Worm (Caenorhabditis elegans) whole organism, young adult: ENCODE measurements around the gene twk-44.
A peak's percentile ranks its signal among the peaks of the same experiment; 100 is the strongest.

Experiments used
- B0019.2 ChIP-seq: fragments of 200-800 bp; sonication (Bioruptor generic); conservative IDR thresholded peaks from 2 replicates; pipeline ENCODE4 v1.3.6; 2022; ENCODE audit warnings: missing genetic modification reagents, missing genetic modification characterization, missing compliant biosample characterization
- B0336.3 ChIP-seq: fragments of 200-800 bp; sonication (Bioruptor generic); IDR thresholded peaks from 2 replicates; pipeline ENCODE4 v1.3.6; 2022; ENCODE audit warnings: missing genetic modification characterization, missing compliant biosample characterization
- F33H1.4 ChIP-seq: fragments of 200-800 bp; sonication (Bioruptor generic); IDR thresholded peaks from 2 replicates; pipeline ENCODE4 v1.3.6; 2022; ENCODE audit warnings: missing genetic modification reagents, missing genetic modification characterization, missing compliant biosample characterization
- F49E8.2 ChIP-seq: sonication (generic microtip); optimal IDR thresholded peaks from 3 replicates; lab custom pipeline; 2017; ENCODE audit warnings: missing genetic modification characterization, mild to moderate bottlenecking, missing compliant biosample characterization, antibody characterized with exemption, moderate library complexity; ENCODE audit not compliant: insufficient read depth
- F55B11.4 ChIP-seq: sonication (generic microtip); optimal IDR thresholded peaks from 2 replicates; lab custom pipeline; 2016; ENCODE audit warnings: missing compliant biosample characterization, missing genetic modification characterization, borderline replicate concordance; ENCODE audit not compliant: insufficient read depth
- K11D2.4 ChIP-seq: fragments of 200-800 bp; sonication (Bioruptor generic); IDR thresholded peaks from 2 replicates; pipeline ENCODE4 v1.3.6; 2022; ENCODE audit warnings: missing genetic modification reagents, missing genetic modification characterization, missing compliant biosample characterization
- Y53G8AR.9 ChIP-seq: fragments of 200-800 bp; sonication (Bioruptor generic); conservative IDR thresholded peaks from 2 replicates; pipeline ENCODE4 v1.3.6; 2022; ENCODE audit warnings: missing genetic modification reagents, missing genetic modification characterization, missing compliant biosample characterization
- Y67H2A.10 ChIP-seq: fragments of 200-800 bp; sonication (Bioruptor generic); conservative IDR thresholded peaks from 2 replicates; pipeline ENCODE4 v1.3.6; 2022; ENCODE audit warnings: missing genetic modification reagents, missing genetic modification characterization, missing compliant biosample characterization
- aptf-2 ChIP-seq: fragments of 200-800 bp; sonication (Bioruptor generic); conservative IDR thresholded peaks from 2 replicates; pipeline ENCODE4 v1.3.6; 2022; ENCODE audit warnings: missing genetic modification reagents, missing genetic modification characterization, missing compliant biosample characterization
- attf-3 ChIP-seq: fragments of 200-800 bp; sonication (Bioruptor generic); conservative IDR thresholded peaks from 2 replicates; pipeline ENCODE4 v1.3.6; 2022; ENCODE audit warnings: missing genetic modification reagents, missing genetic modification characterization, missing compliant biosample characterization
- attf-5 ChIP-seq: fragments of 200-800 bp; sonication (Bioruptor generic); optimal IDR thresholded peaks from 2 replicates; lab custom pipeline; 2018; ENCODE audit warnings: mild to moderate bottlenecking, missing genetic modification characterization, missing compliant biosample characterization
- ccch-3 ChIP-seq: fragments of 200-800 bp; sonication (Bioruptor generic); optimal IDR thresholded peaks from 2 replicates; lab custom pipeline; 2018; ENCODE audit warnings: mild to moderate bottlenecking, missing genetic modification characterization, missing compliant biosample characterization
- cebp-2 ChIP-seq: fragments of 200-800 bp; sonication (Bioruptor generic); IDR thresholded peaks from 2 replicates; pipeline ENCODE4 v1.3.6; 2022; ENCODE audit warnings: missing genetic modification characterization, missing compliant biosample characterization
- ceh-40 ChIP-seq: fragments of 200-800 bp; sonication (Bioruptor generic); IDR thresholded peaks from 2 replicates; pipeline ENCODE4 v1.3.6; 2022; ENCODE audit warnings: missing genetic modification characterization, missing compliant biosample characterization
- ceh-79 ChIP-seq: sonication (generic microtip); optimal IDR thresholded peaks from 2 replicates; lab custom pipeline; 2017; ENCODE audit warnings: mild to moderate bottlenecking, missing genetic modification characterization, missing compliant biosample characterization
- chd-7 ChIP-seq: sonication (generic microtip); optimal IDR thresholded peaks from 2 replicates; lab custom pipeline; 2016; ENCODE audit warnings: mild to moderate bottlenecking, missing genetic modification characterization, moderate library complexity, missing compliant biosample characterization
- die-1 ChIP-seq: sonication (generic microtip); optimal IDR thresholded peaks from 2 replicates; lab custom pipeline; 2016; ENCODE audit warnings: missing genotype, mild to moderate bottlenecking, missing genetic modification characterization, missing compliant biosample characterization
- egrh-3 ChIP-seq: fragments of 200-800 bp; sonication (Bioruptor generic); IDR thresholded peaks from 2 replicates; pipeline ENCODE4 v1.3.6; 2022; ENCODE audit warnings: missing genetic modification reagents, missing genetic modification characterization, missing compliant biosample characterization
- hrde-1 ChIP-seq: sonication (generic microtip); optimal IDR thresholded peaks from 2 replicates; lab custom pipeline; 2016; ENCODE audit warnings: missing genetic modification characterization, mild to moderate bottlenecking, missing compliant biosample characterization, moderate library complexity, missing genotype, missing genetic modification reagents, borderline replicate concordance
- hsf-1 ChIP-seq: fragments of 200-800 bp; sonication (Bioruptor generic); IDR thresholded peaks from 2 replicates; pipeline ENCODE4 v1.3.6; 2022; ENCODE audit warnings: missing genetic modification reagents, missing genetic modification characterization, missing compliant biosample characterization
- let-526 ChIP-seq: fragments of 200-800 bp; sonication (Bioruptor generic); IDR thresholded peaks from 2 replicates; pipeline ENCODE4 v1.3.6; 2022; ENCODE audit warnings: missing genetic modification reagents, missing genetic modification characterization, missing compliant biosample characterization
- lir-1 ChIP-seq: fragments of 200-800 bp; sonication (Bioruptor generic); conservative IDR thresholded peaks from 2 replicates; pipeline ENCODE4 v1.3.6; 2022; ENCODE audit warnings: missing genetic modification reagents, missing genetic modification characterization, missing compliant biosample characterization
- lsl-1 ChIP-seq: fragments of 200-800 bp; sonication (Bioruptor generic); optimal IDR thresholded peaks from 2 replicates; lab custom pipeline; 2018; ENCODE audit warnings: mild to moderate bottlenecking, missing genetic modification characterization, moderate library complexity, missing compliant biosample characterization
- lsy-27 ChIP-seq: sonication (generic microtip); optimal IDR thresholded peaks from 2 replicates; lab custom pipeline; 2017; ENCODE audit warnings: missing genetic modification characterization, mild to moderate bottlenecking, missing compliant biosample characterization, antibody characterized with exemption, missing genotype, borderline replicate concordance; ENCODE audit not compliant: insufficient read depth
- madf-8 ChIP-seq: fragments of 200-800 bp; sonication (Bioruptor generic); conservative IDR thresholded peaks from 2 replicates; pipeline ENCODE4 v1.3.6; 2022; ENCODE audit warnings: missing genetic modification reagents, missing genetic modification characterization, missing compliant biosample characterization
- mcd-1 ChIP-seq: fragments of 200-800 bp; sonication (Bioruptor generic); IDR thresholded peaks from 2 replicates; pipeline ENCODE4 v1.3.6; 2022; ENCODE audit warnings: missing genetic modification reagents, missing genetic modification characterization, missing compliant biosample characterization
- mel-28 ChIP-seq: sonication (generic microtip); optimal IDR thresholded peaks from 2 replicates; lab custom pipeline; 2016; ENCODE audit warnings: borderline replicate concordance, mild to moderate bottlenecking, missing genetic modification characterization, missing compliant biosample characterization
- mes-4 ChIP-seq: sonication (generic microtip); optimal IDR thresholded peaks from 2 replicates; lab custom pipeline; 2016; ENCODE audit warnings: missing genotype, missing genetic modification characterization, missing compliant biosample characterization
- nfyb-1 ChIP-seq: fragments of 200-800 bp; sonication (Bioruptor generic); IDR thresholded peaks from 2 replicates; pipeline ENCODE4 v1.3.6; 2022; ENCODE audit warnings: missing genetic modification reagents, missing genetic modification characterization, missing compliant biosample characterization
- nhr-179 ChIP-seq: sonication (generic microtip); optimal IDR thresholded peaks from 2 replicates; lab custom pipeline; 2016; ENCODE audit warnings: mild to moderate bottlenecking, missing genetic modification characterization, missing compliant biosample characterization
- rcor-1 ChIP-seq: fragments of 200-800 bp; sonication (Bioruptor generic); IDR thresholded peaks from 2 replicates; pipeline ENCODE4 v1.3.6; 2022; ENCODE audit warnings: missing genetic modification reagents, missing genetic modification characterization, missing compliant biosample characterization
- repo-1 ChIP-seq: sonication (generic microtip); optimal IDR thresholded peaks from 2 replicates; lab custom pipeline; 2017; ENCODE audit warnings: mild to moderate bottlenecking, missing genetic modification characterization, missing compliant biosample characterization
- rpc-1 ChIP-seq, 2 experiments: fragments of 150-350 bp in 1 of 2; sonication (generic microtip) in 1 of 2; optimal IDR thresholded peaks; 2 replicates each; lab custom pipeline; 2014 to 2018; ENCODE audit warnings: missing biosample characterization in 1 of 2, missing genetic modification characterization in 1 of 2, missing genetic modification reagents in 1 of 2, missing genotype in 1 of 2
- sdz-38 ChIP-seq: sonication (generic microtip); optimal IDR thresholded peaks from 2 replicates; lab custom pipeline; 2016; ENCODE audit warnings: missing genotype, missing genetic modification characterization, missing compliant biosample characterization
- sea-2 ChIP-seq: fragments of 200-800 bp; sonication (Bioruptor generic); IDR thresholded peaks from 2 replicates; pipeline ENCODE4 v1.3.6; 2022; ENCODE audit warnings: missing genetic modification characterization, missing compliant biosample characterization
- snpc-1.1 ChIP-seq: sonication (generic microtip); optimal IDR thresholded peaks from 2 replicates; lab custom pipeline; 2017; ENCODE audit warnings: missing genetic modification characterization, mild to moderate bottlenecking, missing compliant biosample characterization, antibody characterized with exemption, moderate library complexity, missing genotype, missing genetic modification reagents; ENCODE audit not compliant: insufficient read depth
- snpc-1.3 ChIP-seq: sonication (generic microtip); optimal IDR thresholded peaks from 2 replicates; lab custom pipeline; 2017; ENCODE audit warnings: missing genetic modification characterization, mild to moderate bottlenecking, missing compliant biosample characterization, antibody characterized with exemption, moderate library complexity, missing genotype, missing genetic modification reagents; ENCODE audit not compliant: insufficient read depth
- snpc-3.4 ChIP-seq: sonication (generic microtip); optimal IDR thresholded peaks from 2 replicates; lab custom pipeline; 2017; ENCODE audit warnings: missing genetic modification characterization, mild to moderate bottlenecking, missing compliant biosample characterization, antibody characterized with exemption, moderate library complexity, missing genotype, missing genetic modification reagents
- somi-1 ChIP-seq: fragments of 200-800 bp; sonication (Bioruptor generic); optimal IDR thresholded peaks from 2 replicates; lab custom pipeline; 2018; ENCODE audit warnings: mild to moderate bottlenecking, missing genetic modification characterization, missing compliant biosample characterization
- unc-130 ChIP-seq: sonication (generic microtip); optimal IDR thresholded peaks from 2 replicates; lab custom pipeline; 2016; ENCODE audit warnings: missing genetic modification reagents, missing genetic modification characterization, missing compliant biosample characterization
- unc-62 ChIP-seq: fragments of 150-350 bp; optimal IDR thresholded peaks from 2 replicates; lab custom pipeline; 2014; ENCODE audit warnings: missing biosample characterization, missing genetic modification reagents, missing genetic modification characterization
- xnd-1 ChIP-seq: sonication (generic microtip); optimal IDR thresholded peaks from 2 replicates; lab custom pipeline; 2016; ENCODE audit warnings: missing genotype, missing genetic modification reagents, missing genetic modification characterization, missing compliant biosample characterization
- zfh-2 ChIP-seq: fragments of 200-800 bp; sonication (Bioruptor generic); conservative IDR thresholded peaks from 2 replicates; pipeline ENCODE4 v1.3.6; 2022; ENCODE audit warnings: missing genetic modification reagents, missing genetic modification characterization, missing compliant biosample characterization
- zim-3 ChIP-seq: sonication (generic microtip); optimal IDR thresholded peaks from 2 replicates; lab custom pipeline; 2017; ENCODE audit warnings: mild to moderate bottlenecking, missing genetic modification characterization, moderate library complexity, missing compliant biosample characterization
- ztf-28 ChIP-seq: fragments of 200-800 bp; sonication (Bioruptor generic); IDR thresholded peaks from 2 replicates; pipeline ENCODE4 v1.3.6; 2022; ENCODE audit warnings: missing genetic modification reagents, missing genetic modification characterization, missing compliant biosample characterization
- ztf-6 ChIP-seq: fragments of 200-800 bp; sonication (Bioruptor generic); IDR thresholded peaks from 2 replicates; pipeline ENCODE4 v1.3.6; 2022; ENCODE audit warnings: missing genetic modification reagents, missing genetic modification characterization, missing compliant biosample characterization

Gene twk-44

DNA sequence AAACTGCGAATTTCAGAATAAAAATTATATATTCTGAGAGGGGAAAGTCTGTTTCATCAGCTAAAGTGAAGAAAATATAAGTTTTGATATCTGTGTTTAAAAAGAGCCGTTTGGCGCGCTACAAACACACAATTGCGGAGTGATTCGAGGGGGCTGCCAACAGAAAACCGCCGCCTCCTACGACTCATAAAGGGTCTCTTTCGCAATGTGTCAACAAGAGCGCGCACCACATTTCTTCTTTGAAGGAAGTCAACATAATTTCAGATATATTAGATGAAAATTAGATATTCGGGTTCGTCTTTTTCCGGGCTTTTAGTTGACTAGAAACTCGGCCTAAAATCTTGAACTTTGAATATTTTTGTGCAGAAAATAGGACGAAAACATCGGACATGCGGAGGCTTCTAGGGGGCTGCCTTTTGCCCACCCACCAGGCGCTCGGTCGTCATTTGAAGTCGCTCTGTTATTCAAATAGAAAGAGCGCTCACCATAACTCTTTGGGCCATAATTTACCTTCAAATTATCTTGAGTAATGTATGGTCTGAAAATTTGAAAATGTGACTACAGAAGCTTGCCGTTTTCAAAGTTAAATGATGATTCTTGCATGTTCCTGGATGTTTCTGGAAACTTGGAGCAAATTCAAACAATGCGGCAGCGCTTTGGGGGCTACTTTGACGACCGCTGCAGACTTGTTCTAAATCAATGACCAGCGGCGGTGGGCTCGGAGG is 21.0 kb downstream of the twk-44 start (continued):
- TF ChIP-seq snpc-3.4 (tag; lab: Kevin White, UChicago): no peak
- peak; percentile 7; the same call in 1 of the 2 replicates for TF ChIP-seq F33H1.4 (GFP tag; lab: Robert Waterston, UW)
- no peak for TF ChIP-seq rpc-1 (optimal IDR thresholded peaks at IDR 0.05; lab: Kevin White, UChicago)
- TF ChIP-seq rpc-1 (tag; optimal IDR thresholded peaks at IDR 0.05; lab: Kevin White, UChicago): no peak
- peak; percentile 96 for TF ChIP-seq nfyb-1 (GFP tag; lab: Robert Waterston, UW)
- no peak for TF ChIP-seq nhr-179
- peak; percentile 82 for TF ChIP-seq ztf-6
- TF ChIP-seq attf-5 (GFP tag; lab: Kevin White, UChicago): peak; percentile 96
- TF ChIP-seq F55B11.4: no peak
- peak; percentile 55 for TF ChIP-seq lir-1
- peak; percentile 17 for TF ChIP-seq lsl-1 (GFP tag; lab: Kevin White, UChicago)
- peak; percentile 80 for TF ChIP-seq egrh-3 (GFP tag; lab: Robert Waterston, UW)
- no peak for TF ChIP-seq F49E8.2 (tag; lab: Kevin White, UChicago)
- peak; percentile 77 for TF ChIP-seq mcd-1
- TF ChIP-seq mel-28 (tag; lab: Kevin White, UChicago): peak; percentile 72
- TF ChIP-seq lsy-27 (tag; lab: Kevin White, UChicago): no peak
- TF ChIP-seq hrde-1: no peak
- no peak for TF ChIP-seq ccch-3 (GFP tag; lab: Kevin White, UChicago)
- TF ChIP-seq ceh-79 (tag; lab: Kevin White, UChicago): peak; percentile 61
- TF ChIP-seq chd-7 (tag; lab: Kevin White, UChicago): peak; percentile 97
- TF ChIP-seq ceh-40: no peak
- no peak for TF ChIP-seq unc-130 (GFP tag; lab: Kevin White, UChicago)
- TF ChIP-seq zfh-2 (GFP tag; lab: Robert Waterston, UW): peak; percentile 81
- TF ChIP-seq unc-62: no peak
- TF ChIP-seq sea-2: peak; percentile 92
- TF ChIP-seq xnd-1: no peak
- TF ChIP-seq aptf-2: peak; percentile 75
- TF ChIP-seq somi-1 (GFP tag; lab: Kevin White, UChicago): peak; percentile 99
- TF ChIP-seq Y53G8AR.9 (GFP tag; lab: Robert Waterston, UW): peak; percentile 89; the same call in 1 of the 2 replicates
- TF ChIP-seq K11D2.4 (GFP tag; lab: Robert Waterston, UW): peak; percentile 95
- peak; percentile 78; the same call in 1 of the 2 replicates for TF ChIP-seq Y67H2A.10
- no peak for TF ChIP-seq ztf-28 (GFP tag; lab: Robert Waterston, UW)
- TF ChIP-seq snpc-1.3 (tag; lab: Kevin White, UChicago): no peak
- TF ChIP-seq attf-3 (GFP tag; lab: Robert Waterston, UW): 0 out of 2 replicates have a peak, but pooled peaks have one; percentile 26
- TF ChIP-seq sdz-38 (tag; lab: Kevin White, UChicago): no peak
- no peak for TF ChIP-seq rcor-1 (GFP tag; lab: Robert Waterston, UW)
- peak; percentile 69; the same call in 1 of the 2 replicates for TF ChIP-seq let-526 (GFP tag; lab: Robert Waterston, UW)
- TF ChIP-seq mes-4 (tag; lab: Kevin White, UChicago): no peak
- peak; percentile 83 for TF ChIP-seq die-1 (tag; lab: Kevin White, UChicago)
- no peak for TF ChIP-seq hsf-1 (GFP tag; lab: Robert Waterston, UW)
- TF ChIP-seq B0019.2: no peak
- TF ChIP-seq snpc-1.1 (tag; lab: Kevin White, UChicago): no peak
- peak; percentile 98 for TF ChIP-seq B0336.3
- TF ChIP-seq madf-8: no peak
- TF ChIP-seq repo-1 (tag; lab: Kevin White, UChicago): peak; percentile 95
- TF ChIP-seq cebp-2 (GFP tag; lab: Robert Waterston, UW): no peak
- no peak for TF ChIP-seq zim-3 (tag; lab: Kevin White, UChicago)
